Worm (Caenorhabditis elegans) whole organism, dauer: Measurements from ENCODE around the gene C10B5.3.
"Not testable (repeated sequence)": the region's sequence is repeated elsewhere in the genome, so short reads cannot be mapped to it uniquely, and the experiment has no call there.

Experiments used
- unc-62 ChIP-seq: sonication (generic microtip); optimal IDR thresholded peaks from 2 replicates; lab custom pipeline; 2017; ENCODE audit warnings: missing biosample characterization, missing genetic modification reagents, missing genetic modification characterization

Gene C10B5.3

ce11 chrV:8560916-8561315 is 27.1 kb downstream of the C10B5.3 start, which contains the start of gene acr-16:
TSS of gene acr-16 (plus strand) at chrV:8561216.
- TF ChIP-seq unc-62 (GFP tag; lab: Kevin White, UChicago), result no peak

DNA sequence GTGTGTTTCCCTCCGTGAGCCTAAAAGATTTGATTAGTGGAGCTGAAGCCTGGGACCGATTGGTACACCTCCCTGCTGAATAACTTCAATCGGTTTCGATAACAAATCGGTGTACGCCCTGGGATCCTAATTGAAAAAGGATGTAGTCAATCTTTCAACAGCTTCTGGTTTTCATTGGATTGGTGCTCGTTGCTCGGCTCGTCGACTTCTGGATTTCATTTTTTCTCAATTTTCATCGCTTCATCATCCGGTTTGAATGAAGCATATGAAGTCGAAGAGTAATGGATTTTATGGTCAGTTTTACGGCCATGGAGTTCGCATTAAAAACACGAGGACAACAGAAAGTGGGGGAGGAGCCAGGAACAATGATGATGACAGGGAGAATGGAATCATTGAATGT is 32.0 kb downstream of the C10B5.3 start:
- TF ChIP-seq unc-62 (GFP tag; lab: Kevin White, UChicago), result no peak

DNA sequence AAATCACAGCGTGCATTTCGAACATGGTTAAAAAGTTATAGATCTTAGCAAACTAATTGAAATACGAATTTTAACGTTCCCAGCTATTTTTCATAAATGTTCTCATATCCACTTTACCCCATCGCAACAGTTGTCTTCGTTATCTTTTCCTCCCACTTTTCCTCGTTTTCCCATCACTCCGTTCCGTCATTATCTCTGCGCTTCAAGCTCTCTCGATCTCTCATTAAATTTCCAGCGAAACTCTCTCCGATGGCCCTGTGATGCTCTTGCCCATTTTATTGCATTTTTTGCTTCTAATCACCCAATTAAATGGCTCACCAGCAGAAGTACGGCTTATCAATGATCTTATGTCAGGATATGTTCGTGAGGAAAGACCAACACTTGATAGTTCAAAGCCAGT is 35.5 kb downstream of the C10B5.3 start, which contains the start of gene acr-15:
acr-15 (plus strand) TSS at position 236 of the 400 bp plus-strand sequence.
- TF ChIP-seq unc-62 (GFP tag; lab: Kevin White, UChicago), result no peak

DNA sequence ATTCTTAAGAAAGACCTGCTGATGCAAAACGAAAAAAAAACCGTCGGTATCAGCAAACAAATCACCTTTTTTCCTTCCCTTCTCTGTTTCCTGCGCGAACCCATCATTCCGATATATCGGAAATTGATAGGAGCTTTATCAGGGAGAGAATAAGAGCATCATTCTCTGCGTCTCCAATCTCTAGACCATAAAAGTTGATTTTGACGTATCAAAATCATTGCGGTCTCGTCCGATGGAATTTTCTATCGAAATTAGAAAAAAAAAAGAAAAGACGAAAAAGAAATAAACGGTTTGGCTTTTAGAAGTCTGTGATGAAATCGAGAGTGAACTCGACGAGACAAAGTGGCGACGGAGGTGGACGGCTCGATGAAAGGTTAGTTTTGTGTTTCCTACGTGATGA is 39.0 kb downstream of the C10B5.3 start, which contains the start of gene stdh-4:
stdh-4 (plus strand) TSS at position 301 of the 400 bp plus-strand sequence.
- TF ChIP-seq unc-62 (GFP tag; lab: Kevin White, UChicago), result no peak

DNA sequence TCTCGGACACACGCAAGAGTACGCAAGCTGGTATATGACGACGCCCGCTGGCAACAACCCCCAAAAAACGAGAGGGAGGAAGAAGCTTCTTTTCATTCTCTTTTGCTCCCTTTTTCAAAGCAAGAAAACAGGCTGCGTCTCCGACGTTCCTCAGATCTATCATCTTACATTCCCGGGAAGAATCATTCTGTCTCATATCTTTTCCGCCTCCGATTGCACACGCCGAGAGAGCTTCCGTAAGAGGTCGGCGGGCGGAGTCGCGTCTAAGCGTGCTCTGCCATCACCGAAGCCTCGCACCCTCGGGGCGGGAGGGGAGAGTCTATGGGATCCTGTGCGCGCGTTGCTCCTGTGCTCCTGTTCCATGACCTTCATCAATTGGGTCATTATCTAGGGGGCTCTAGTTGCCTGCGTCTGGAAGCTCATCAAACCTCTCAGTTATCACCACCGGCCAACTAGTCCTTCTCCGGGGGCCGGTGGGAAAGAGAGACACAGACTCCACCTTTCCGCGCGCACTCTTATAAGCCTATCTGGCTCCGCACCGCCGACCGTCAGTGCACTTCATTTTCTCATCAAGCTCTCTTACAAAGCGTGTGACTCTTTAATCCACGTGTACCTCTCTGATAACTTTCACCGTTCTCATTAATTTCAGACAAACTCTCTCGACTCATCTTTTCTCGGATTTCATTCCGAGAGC is 42.3 kb downstream of the C10B5.3 start, which contains the start of the genes slc-17.8 and asns-1:
slc-17.8 (minus strand) TSS at position 51 of the 694 bp plus-strand sequence.
asns-1 (plus strand) TSS at position 644 of the 694 bp plus-strand sequence.
- no peak for TF ChIP-seq unc-62 (GFP tag; lab: Kevin White, UChicago)

ce11 chrV:8537031-8537430 is 50.9 kb downstream of the C10B5.3 start, which contains the start of gene otpl-4:
TSS of gene otpl-4 (plus strand) at chrV:8537331.
- TF ChIP-seq unc-62 (GFP tag; lab: Kevin White, UChicago), result no peak

ce11 chrV:8536213-8536612 is 51.8 kb downstream of the C10B5.3 start, which contains the start of gene his-39:
TSS of gene his-39 (plus strand) at chrV:8536513.
- TF ChIP-seq unc-62 (GFP tag; lab: Kevin White, UChicago), result no peak

DNA sequence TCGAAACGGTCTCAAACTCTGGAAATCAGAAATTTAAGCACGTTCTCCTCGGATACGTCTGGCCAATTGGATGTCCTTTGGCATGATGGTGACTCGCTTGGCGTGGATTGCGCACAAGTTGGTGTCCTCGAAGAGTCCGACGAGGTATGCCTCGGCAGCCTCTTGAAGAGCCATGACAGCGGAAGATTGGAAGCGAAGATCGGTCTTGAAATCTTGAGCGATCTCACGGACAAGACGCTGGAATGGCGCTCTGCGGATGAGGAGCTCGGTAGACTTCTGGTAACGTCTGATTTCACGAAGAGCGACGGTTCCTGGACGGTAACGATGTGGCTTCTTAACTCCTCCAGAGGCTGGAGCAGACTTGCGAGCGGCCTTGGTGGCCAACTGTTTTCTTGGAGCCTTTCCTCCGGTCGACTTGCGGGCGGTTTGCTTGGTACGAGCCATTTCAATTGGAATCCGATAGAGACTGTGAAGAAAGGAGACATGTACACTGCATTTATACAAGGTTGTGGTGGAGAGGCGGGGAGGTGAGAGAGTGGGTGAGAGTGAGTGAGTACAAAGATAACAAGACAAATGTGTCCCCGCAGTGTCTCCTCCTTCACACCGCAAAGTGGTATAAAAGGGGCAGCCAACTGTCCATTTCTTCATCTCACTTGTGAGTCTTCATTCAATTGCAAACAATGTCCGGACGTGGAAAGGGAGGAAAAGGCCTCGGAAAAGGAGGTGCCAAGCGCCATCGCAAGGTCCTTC is 53.3 kb downstream of the C10B5.3 start, which contains the start of the genes his-6 and his-5:
his-6 (minus strand) TSS at position 444 of the 750 bp plus-strand sequence.
his-5 (plus strand) TSS at position 681 of the 750 bp plus-strand sequence.
- not testable (repeated sequence) for TF ChIP-seq unc-62 (GFP tag; lab: Kevin White, UChicago)

DNA sequence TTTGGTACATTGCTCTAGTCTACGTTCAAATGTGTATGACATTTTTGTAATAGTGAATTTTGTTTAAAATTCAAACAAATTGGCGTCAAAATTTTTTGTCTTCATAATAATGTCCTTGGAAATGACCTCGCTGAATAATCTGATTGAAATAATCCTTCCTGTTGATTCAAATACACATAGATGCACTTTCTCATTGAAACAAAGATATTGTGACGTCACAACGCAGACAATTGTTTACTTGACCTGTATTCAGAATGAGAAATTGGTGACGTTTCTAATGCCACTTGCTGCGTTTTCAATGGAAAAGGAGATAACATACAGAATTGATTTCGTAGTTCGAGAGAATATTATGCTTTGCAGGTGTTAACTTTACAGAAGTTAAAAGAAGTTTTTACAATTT is 54.1 kb downstream of the C10B5.3 start:
- TF ChIP-seq unc-62 (GFP tag; lab: Kevin White, UChicago), result no peak
